Worm (Caenorhabditis elegans): ENCODE measurements around the gene C49G7.13.

- no peak for TF ChIP-seq fkh-10 (GFP tag; optimal IDR thresholded peaks at IDR 0.05)
- TF ChIP-seq lin-11 (tag; optimal IDR thresholded peaks at IDR 0.05), result no peak
- TF ChIP-seq dmd-4 (tag; optimal IDR thresholded peaks at IDR 0.05; ENCODE audit: borderline replicate concordance), result no peak
- TF ChIP-seq lim-6 (tag; optimal IDR thresholded peaks at IDR 0.05), result no peak
- no peak for TF ChIP-seq fkh-6 (tag; optimal IDR thresholded peaks at IDR 0.05)
- no peak for TF ChIP-seq ceh-30 (tag; optimal IDR thresholded peaks at IDR 0.05)
- TF ChIP-seq elt-2 (tag; optimal IDR thresholded peaks at IDR 0.05), result no peak
Observed at ce11 chrV:3995838-3996237, 40.1 kb upstream of the C49G7.13 start, which contains the start of gene srx-62.
